Worm (Caenorhabditis elegans): Measurements from ENCODE around the gene dpy-17.

ce11 chrIII:5081573-5081823, 25.6 kb upstream of the dpy-17 start, which contains the start of gene cox-6A:
- TF ChIP-seq him-1 (tag; optimal IDR thresholded peaks at IDR 0.05) (no peak), W03F9.2 (tag; optimal IDR thresholded peaks at IDR 0.05) (no peak), dao-5 (tag; optimal IDR thresholded peaks at IDR 0.05) (no peak)
